Worm (Caenorhabditis elegans) whole organism, L1 larva: ENCODE measurements around the gene erp-44.3.

ENCODE experiments used
- C16A3.4 ChIP-seq: fragments of 150-350 bp; optimal IDR thresholded peaks from 2 replicates; lab custom pipeline; 2014; ENCODE audit warnings: missing biosample characterization, missing genetic modification characterization
- F16B12.6 ChIP-seq: fragments of 150-350 bp; optimal IDR thresholded peaks from 2 replicates; lab custom pipeline; 2014; ENCODE audit warnings: missing biosample characterization, missing genetic modification characterization
- blmp-1 ChIP-seq: fragments of 150-350 bp; optimal IDR thresholded peaks from 2 replicates; lab custom pipeline; 2014; ENCODE audit warnings: missing biosample characterization, missing genetic modification characterization
- ceh-8 ChIP-seq: fragments of 200-800 bp; sonication (Bioruptor generic); optimal IDR thresholded peaks from 2 replicates; lab custom pipeline; 2018; ENCODE audit warnings: mild to moderate bottlenecking, missing genetic modification characterization, moderate library complexity, missing compliant biosample characterization
- ces-1 ChIP-seq: fragments of 150-350 bp; optimal IDR thresholded peaks from 2 replicates; lab custom pipeline; 2014; ENCODE audit warnings: missing biosample characterization, missing genetic modification reagents, missing genetic modification characterization
- dsc-1 ChIP-seq: sonication (generic microtip); optimal IDR thresholded peaks from 2 replicates; lab custom pipeline; 2016; ENCODE audit warnings: mild to moderate bottlenecking, missing genetic modification characterization, missing compliant biosample characterization
- efl-1 ChIP-seq, 4 experiments: fragments of 150-350 bp; optimal IDR thresholded peaks in 3 of 4; peaks in 1 of 4; 1 replicate in 1 of 4; 2 replicates in 3 of 4; lab custom pipeline; 2014; ENCODE audit warnings: missing biosample characterization in 2 of 4, missing genetic modification characterization in 2 of 4, missing genetic modification reagents in 2 of 4
- efl-3 ChIP-seq: fragments of 200-800 bp; sonication (Bioruptor generic); optimal IDR thresholded peaks from 2 replicates; lab custom pipeline; 2018; ENCODE audit warnings: mild to moderate bottlenecking, missing genetic modification characterization, missing compliant biosample characterization
- elt-2 ChIP-seq: sonication (generic microtip); optimal IDR thresholded peaks from 2 replicates; lab custom pipeline; 2016; ENCODE audit warnings: missing genetic modification characterization, mild to moderate bottlenecking, inconsistent platforms, missing compliant biosample characterization, missing genetic modification reagents
- ets-5 ChIP-seq: fragments of 200-800 bp; sonication (Bioruptor generic); IDR thresholded peaks from 2 replicates; pipeline ENCODE4 v1.3.6; 2022; ENCODE audit warnings: missing genetic modification characterization, missing compliant biosample characterization
- hlh-17 ChIP-seq: fragments of 200-800 bp; sonication (Bioruptor generic); optimal IDR thresholded peaks from 2 replicates; lab custom pipeline; 2018; ENCODE audit warnings: missing genetic modification characterization, mild to moderate bottlenecking, missing compliant biosample characterization, moderate library complexity, borderline replicate concordance
- jun-1 ChIP-seq: fragments of 150-350 bp; optimal IDR thresholded peaks from 2 replicates; lab custom pipeline; 2014; ENCODE audit warnings: missing biosample characterization, missing genetic modification reagents, missing genetic modification characterization
- lin-13 ChIP-seq: fragments of 150-350 bp; optimal IDR thresholded peaks from 2 replicates; lab custom pipeline; 2014; ENCODE audit warnings: missing biosample characterization, missing genetic modification reagents, missing genetic modification characterization
- lin-14 ChIP-seq: fragments of 200-800 bp; sonication (Bioruptor generic); optimal IDR thresholded peaks from 2 replicates; lab custom pipeline; 2018; ENCODE audit warnings: mild to moderate bottlenecking, missing genetic modification characterization, moderate library complexity, missing compliant biosample characterization
- lin-35 ChIP-seq, 2 experiments: fragments of 150-350 bp; optimal IDR thresholded peaks; 2 replicates each; lab custom pipeline; 2014; ENCODE audit warnings: missing biosample characterization in 2 of 2, missing genetic modification characterization in 2 of 2, missing genetic modification reagents in 2 of 2
- lin-39 ChIP-seq: fragments of 150-350 bp; optimal IDR thresholded peaks from 2 replicates; lab custom pipeline; 2014; ENCODE audit warnings: missing biosample characterization, missing genetic modification reagents, missing genetic modification characterization
- lsy-2 ChIP-seq, 2 experiments: fragments of 150-350 bp; optimal IDR thresholded peaks; 2 replicates each; lab custom pipeline; 2014; ENCODE audit warnings: missing biosample characterization in 2 of 2, missing genetic modification characterization in 2 of 2
- mdl-1 ChIP-seq, 2 experiments: fragments of 150-350 bp; optimal IDR thresholded peaks; 2 replicates each; lab custom pipeline; 2014 to 2017; ENCODE audit warnings: missing biosample characterization in 2 of 2, missing genetic modification characterization in 2 of 2, inconsistent platforms in 1 of 2
- mef-2 ChIP-seq: fragments of 150-350 bp; optimal IDR thresholded peaks from 2 replicates; lab custom pipeline; 2014; ENCODE audit warnings: missing biosample characterization, missing genetic modification characterization
- mep-1 ChIP-seq: fragments of 150-350 bp; optimal IDR thresholded peaks from 2 replicates; lab custom pipeline; 2014; ENCODE audit warnings: missing biosample characterization, missing genetic modification characterization
- nhr-11 ChIP-seq: fragments of 150-350 bp; optimal IDR thresholded peaks from 2 replicates; lab custom pipeline; 2014; ENCODE audit warnings: missing biosample characterization, missing genetic modification characterization
- nhr-19 ChIP-seq: fragments of 200-800 bp; sonication (Bioruptor generic); conservative IDR thresholded peaks from 2 replicates; pipeline ENCODE4 v1.3.6; 2022; ENCODE audit warnings: missing genetic modification characterization, missing compliant biosample characterization
- nhr-20 ChIP-seq: sonication (generic microtip); optimal IDR thresholded peaks from 2 replicates; lab custom pipeline; 2016; ENCODE audit warnings: mild to moderate bottlenecking, missing genetic modification characterization, missing compliant biosample characterization
- nhr-237 ChIP-seq: fragments of 150-350 bp; optimal IDR thresholded peaks from 2 replicates; lab custom pipeline; 2014; ENCODE audit warnings: missing biosample characterization, missing genetic modification characterization
- nhr-47 ChIP-seq: sonication (generic microtip); optimal IDR thresholded peaks from 2 replicates; lab custom pipeline; 2016; ENCODE audit warnings: mild to moderate bottlenecking, missing genetic modification characterization, moderate library complexity, missing compliant biosample characterization
- nhr-71 ChIP-seq: sonication (generic microtip); optimal IDR thresholded peaks from 2 replicates; lab custom pipeline; 2016; ENCODE audit warnings: mild to moderate bottlenecking, missing genetic modification characterization, moderate library complexity, missing compliant biosample characterization
- nhr-90 ChIP-seq: sonication (generic microtip); optimal IDR thresholded peaks from 2 replicates; lab custom pipeline; 2016; ENCODE audit warnings: mild to moderate bottlenecking, missing genetic modification characterization, missing compliant biosample characterization; ENCODE audit not compliant: poor library complexity
- pax-3 ChIP-seq: fragments of 200-800 bp; sonication (Bioruptor generic); optimal IDR thresholded peaks from 2 replicates; lab custom pipeline; 2018; ENCODE audit warnings: mild to moderate bottlenecking, missing genetic modification characterization, moderate library complexity, missing compliant biosample characterization
- snpc-4 ChIP-seq: fragments of 150-350 bp; optimal IDR thresholded peaks from 2 replicates; lab custom pipeline; 2014; ENCODE audit warnings: missing biosample characterization, missing genetic modification characterization
- tbx-2 ChIP-seq: sonication (generic microtip); optimal IDR thresholded peaks from 2 replicates; lab custom pipeline; 2016; ENCODE audit warnings: missing genetic modification characterization, missing compliant biosample characterization
- unc-62 ChIP-seq: fragments of 150-350 bp; optimal IDR thresholded peaks from 2 replicates; lab custom pipeline; 2014; ENCODE audit warnings: missing biosample characterization, missing genetic modification reagents, missing genetic modification characterization
- unc-98 ChIP-seq: fragments of 200-800 bp; sonication (Bioruptor generic); IDR thresholded peaks from 2 replicates; pipeline ENCODE4 v1.3.6; 2022; ENCODE audit warnings: missing genetic modification characterization, missing compliant biosample characterization
- xbp-1 ChIP-seq: sonication (generic microtip); optimal IDR thresholded peaks from 2 replicates; lab custom pipeline; 2016; ENCODE audit warnings: missing genetic modification characterization, missing compliant biosample characterization
- zag-1 ChIP-seq: fragments of 150-350 bp; optimal IDR thresholded peaks from 2 replicates; lab custom pipeline; 2014; ENCODE audit warnings: missing biosample characterization, missing genetic modification characterization
- ztf-4 ChIP-seq: fragments of 150-350 bp; optimal IDR thresholded peaks from 2 replicates; lab custom pipeline; 2014; ENCODE audit warnings: missing biosample characterization, missing genetic modification characterization

The erp-44.3 gene

DNA sequence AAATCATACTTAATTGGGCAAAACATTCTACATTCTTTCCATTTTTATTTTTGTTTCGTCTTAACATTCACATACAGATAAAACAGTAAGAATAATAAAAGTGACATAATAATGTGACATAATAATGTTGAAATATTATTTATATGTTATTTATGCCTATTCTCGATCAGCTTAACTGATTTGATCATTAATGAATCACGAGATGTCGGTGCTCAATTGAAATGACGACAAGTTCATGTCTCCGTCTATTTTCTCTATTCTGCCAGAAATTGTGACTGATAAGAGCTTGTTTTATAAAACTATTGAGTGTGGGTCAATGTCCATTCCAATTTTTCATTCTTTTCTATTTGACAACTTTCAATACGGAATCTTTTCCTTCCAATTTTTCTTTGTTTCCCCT lies 29.3 kb downstream of the erp-44.3 start:
- peak; percentile 83 for TF ChIP-seq elt-2 (tag; lab: Kevin White, UChicago)
- peak; percentile 10; the same call in 1 of the 2 replicates for TF ChIP-seq nhr-19
- peak in 1 of 2 experiments; percentile 35 for TF ChIP-seq lin-35 (GFP tag; optimal IDR thresholded peaks at IDR 0.05; lab: Kevin White, UChicago)
- TF ChIP-seq lsy-2 (tag; optimal IDR thresholded peaks at IDR 0.05; lab: Kevin White, UChicago): peak in 1 of 2 experiments; percentile 3
- TF ChIP-seq dsc-1 (tag; lab: Kevin White, UChicago): peak; percentile 18
- TF ChIP-seq ceh-8 (GFP tag; lab: Kevin White, UChicago): no peak
- no peak for TF ChIP-seq hlh-17 (GFP tag; lab: Kevin White, UChicago)
- TF ChIP-seq jun-1: peak; percentile 24
- no peak for TF ChIP-seq snpc-4 (tag; lab: Kevin White, UChicago)
- peak; percentile 24 for TF ChIP-seq nhr-20 (tag; lab: Kevin White, UChicago)
- no peak for TF ChIP-seq nhr-237
- TF ChIP-seq efl-3 (GFP tag; lab: Kevin White, UChicago): no peak
- TF ChIP-seq nhr-71: peak; percentile 32
- TF ChIP-seq unc-98 (GFP tag; lab: Robert Waterston, UW): no peak

DNA sequence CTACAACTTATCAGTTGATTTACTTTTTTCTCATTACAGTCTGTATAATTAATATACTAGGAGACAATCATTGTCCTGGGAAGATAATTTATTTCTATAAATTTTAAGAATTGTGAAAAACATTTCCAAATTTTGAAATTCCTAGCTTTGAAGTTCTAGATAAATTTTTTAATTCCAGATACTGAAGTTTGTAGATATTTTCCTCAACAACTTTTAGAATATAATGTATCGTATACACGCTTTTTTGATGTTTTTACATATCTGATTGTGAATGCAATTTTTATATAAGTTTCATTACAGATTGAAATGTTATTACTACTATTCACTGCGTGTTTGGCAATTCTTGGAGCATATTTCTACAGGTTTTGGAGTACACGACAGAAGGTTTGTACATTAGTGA lies 29.7 kb downstream of the erp-44.3 start, which contains the start of gene faah-2:
Gene faah-2, plus strand, starts transcription at position 301 of the 400 bp plus-strand sequence.
- TF ChIP-seq mep-1 (tag; lab: Kevin White, UChicago): no peak
- no peak for TF ChIP-seq tbx-2 (tag; lab: Kevin White, UChicago)
- no peak for TF ChIP-seq lsy-2 (tag; optimal IDR thresholded peaks at IDR 0.05; lab: Kevin White, UChicago)
- no peak for TF ChIP-seq mdl-1 (tag; optimal IDR thresholded peaks at IDR 0.05; lab: Kevin White, UChicago)
- no peak for TF ChIP-seq lin-35 (GFP tag; optimal IDR thresholded peaks at IDR 0.05; lab: Kevin White, UChicago)
- TF ChIP-seq blmp-1 (tag; lab: Kevin White, UChicago): no peak
- no peak for TF ChIP-seq nhr-11
- no peak for TF ChIP-seq unc-62
- no peak for TF ChIP-seq mef-2
- no peak for TF ChIP-seq unc-98 (GFP tag; lab: Robert Waterston, UW)
- TF ChIP-seq lin-39 (tag; lab: Kevin White, UChicago): no peak
- TF ChIP-seq xbp-1 (tag; lab: Kevin White, UChicago): no peak
- TF ChIP-seq nhr-19: no peak
- no peak for TF ChIP-seq lin-13 (GFP tag; lab: Kevin White, UChicago)
- TF ChIP-seq C16A3.4 (tag; lab: Kevin White, UChicago): no peak
- TF ChIP-seq nhr-20 (tag; lab: Kevin White, UChicago): no peak
- TF ChIP-seq efl-3 (GFP tag; lab: Kevin White, UChicago): no peak
- TF ChIP-seq nhr-47: no peak
- TF ChIP-seq nhr-90 (tag; lab: Kevin White, UChicago): no peak
- no peak for TF ChIP-seq zag-1 (tag; lab: Kevin White, UChicago)

DNA sequence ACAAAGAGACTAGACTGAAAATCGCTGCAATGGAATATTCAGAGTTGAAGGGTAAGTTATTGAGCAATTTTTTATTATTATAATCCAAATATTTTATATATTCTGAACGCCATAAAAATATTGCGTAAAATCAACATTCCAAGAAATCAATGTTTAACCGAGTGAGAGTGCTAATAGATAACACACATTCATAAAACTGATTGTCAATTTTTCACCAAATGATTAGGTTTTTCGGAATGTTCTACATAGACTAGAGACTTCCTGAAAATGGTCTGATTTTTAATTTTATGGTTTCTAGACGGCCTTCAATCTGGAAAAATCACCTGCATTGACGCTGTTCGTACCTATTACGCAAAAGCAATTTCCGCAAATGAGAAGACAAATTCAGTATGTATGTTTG lies 30.2 kb downstream of the erp-44.3 start:
- no peak for TF ChIP-seq ztf-4 (tag; lab: Kevin White, UChicago)
- TF ChIP-seq elt-2 (tag; lab: Kevin White, UChicago): peak; percentile 37
- TF ChIP-seq lin-14: no peak
- TF ChIP-seq F16B12.6 (tag; lab: Kevin White, UChicago): no peak
- TF ChIP-seq ces-1: no peak

DNA sequence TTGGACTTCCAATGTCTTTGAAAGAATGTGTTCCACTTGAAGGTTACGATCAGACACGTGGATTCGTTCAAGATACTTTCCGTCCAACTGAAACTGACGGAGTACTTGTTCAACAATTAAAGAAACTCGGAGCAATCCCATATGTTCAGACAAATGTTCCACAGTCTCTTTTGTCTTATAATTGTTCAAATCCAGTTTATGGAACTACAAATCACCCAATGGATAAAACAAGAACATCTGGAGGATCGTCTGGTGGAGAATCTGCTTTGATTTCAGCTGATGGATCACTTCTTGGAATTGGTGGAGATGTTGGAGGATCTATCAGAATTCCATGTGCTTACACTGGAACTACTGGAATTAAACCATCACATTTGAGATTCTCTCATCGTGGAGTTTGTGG lies 30.7 kb downstream of the erp-44.3 start:
- TF ChIP-seq efl-1 (optimal IDR thresholded peaks at IDR 0.05; lab: Kevin White, UChicago) (no peak), efl-1 (GFP tag; optimal IDR thresholded peaks at IDR 0.05 in 1 of 2; lab: Kevin White, UChicago) (peak in 1 of 2 experiments; percentile 14), nhr-71 (no peak), pax-3 (no peak), ets-5 (GFP tag; lab: Robert Waterston, UW) (no peak)
